Fruit fly (Drosophila melanogaster) whole organism, pupa: ENCODE measurements around the gene PpD3.
A peak's percentile ranks its signal among the peaks of the same experiment; 100 is the strongest.

Experiments used
- CG10348 ChIP-seq: fragments of 200-800 bp; sonication (Bioruptor generic); IDR thresholded peaks from 2 replicates; pipeline ENCODE4 v1.3.6; 2022; ENCODE audit warnings: missing biosample characterization, missing genetic modification characterization
- CG12605 ChIP-seq: fragments of 200-800 bp; sonication (Bioruptor generic); IDR thresholded peaks from 2 replicates; pipeline ENCODE4 v1.3.6; 2022; ENCODE audit warnings: missing biosample characterization, missing genetic modification characterization
- CG13204 ChIP-seq: fragments of 200-800 bp; sonication (Bioruptor generic); optimal IDR thresholded peaks from 2 replicates; lab custom pipeline; 2018; ENCODE audit warnings: missing biosample characterization, mild to moderate bottlenecking, missing genetic modification characterization, moderate library complexity
- CG14655 ChIP-seq: fragments of 200-800 bp; sonication (Bioruptor generic); optimal IDR thresholded peaks from 3 replicates; lab custom pipeline; 2017; ENCODE audit warnings: mild to moderate bottlenecking, missing biosample characterization, missing genetic modification reagents, missing genetic modification characterization
- CG15710 ChIP-seq: fragments of 200-800 bp; sonication (Bioruptor generic); optimal IDR thresholded peaks from 2 replicates; lab custom pipeline; 2018; ENCODE audit warnings: missing biosample characterization, mild to moderate bottlenecking, missing genetic modification characterization, moderate library complexity
- CG17806 ChIP-seq: fragments of 200-800 bp; sonication (Bioruptor generic); optimal IDR thresholded peaks from 2 replicates; lab custom pipeline; 2018; ENCODE audit warnings: missing biosample characterization, mild to moderate bottlenecking, missing genetic modification characterization, moderate library complexity
- CG32121 ChIP-seq: fragments of 200-800 bp; sonication (Bioruptor generic); IDR thresholded peaks from 2 replicates; pipeline ENCODE4 v1.3.6; 2022; ENCODE audit warnings: missing biosample characterization, missing genetic modification characterization
- CG34367 ChIP-seq: fragments of 200-800 bp; sonication (Bioruptor generic); optimal IDR thresholded peaks from 2 replicates; lab custom pipeline; 2018; ENCODE audit warnings: missing biosample characterization, mild to moderate bottlenecking, missing genetic modification characterization
- CG4496 ChIP-seq: fragments of 200-800 bp; sonication (Bioruptor generic); IDR thresholded peaks from 3 replicates; pipeline ENCODE4 v1.3.6; 2022; ENCODE audit warnings: missing biosample characterization, missing genetic modification characterization
- CG8159 ChIP-seq: fragments of 200-800 bp; sonication (Bioruptor generic); optimal IDR thresholded peaks from 3 replicates; lab custom pipeline; 2018; ENCODE audit warnings: missing biosample characterization, mild to moderate bottlenecking, missing genetic modification characterization, moderate library complexity
- CG8301 ChIP-seq: fragments of 200-800 bp; sonication (Bioruptor generic); optimal IDR thresholded peaks from 2 replicates; lab custom pipeline; 2018; ENCODE audit warnings: missing biosample characterization, mild to moderate bottlenecking, missing genetic modification characterization
- CG9948 ChIP-seq: fragments of 200-800 bp; sonication (Bioruptor generic); optimal IDR thresholded peaks from 2 replicates; lab custom pipeline; 2018; ENCODE audit warnings: missing biosample characterization, mild to moderate bottlenecking, missing genetic modification characterization, moderate library complexity
- D1 ChIP-seq: fragments of 200-800 bp; sonication (Bioruptor generic); optimal IDR thresholded peaks from 2 replicates; lab custom pipeline; 2018; ENCODE audit warnings: missing biosample characterization, mild to moderate bottlenecking, missing genetic modification characterization, moderate library complexity
- EcR ChIP-seq: fragments of 200-800 bp; sonication (Bioruptor generic); optimal IDR thresholded peaks from 3 replicates; lab custom pipeline; 2019; ENCODE audit warnings: missing biosample characterization, missing genetic modification characterization, mild to moderate bottlenecking, moderate library complexity, missing genetic modification reagents
- Ets98B ChIP-seq: fragments of 200-800 bp; sonication (Bioruptor generic); IDR thresholded peaks from 2 replicates; pipeline ENCODE4 v1.3.6; 2022; ENCODE audit warnings: missing biosample characterization, missing genetic modification characterization
- Pif1A ChIP-seq: fragments of 200-800 bp; sonication (Bioruptor generic); optimal IDR thresholded peaks from 3 replicates; lab custom pipeline; 2016; ENCODE audit warnings: missing biosample characterization, missing genetic modification characterization
- Pif1B ChIP-seq: fragments of 200-800 bp; sonication (Bioruptor generic); optimal IDR thresholded peaks from 3 replicates; lab custom pipeline; 2016; ENCODE audit warnings: missing biosample characterization, missing genetic modification characterization
- Snoo ChIP-seq: fragments of 200-800 bp; sonication (Bioruptor generic); optimal IDR thresholded peaks from 3 replicates; lab custom pipeline; 2017; ENCODE audit warnings: missing biosample characterization, mild to moderate bottlenecking, missing genetic modification characterization, inconsistent platforms
- fd96Ca ChIP-seq: fragments of 200-800 bp; sonication (Bioruptor generic); IDR thresholded peaks from 3 replicates; pipeline ENCODE4 v1.3.6; 2022; ENCODE audit warnings: missing biosample characterization, missing genetic modification characterization
- gl ChIP-seq: fragments of 200-800 bp; sonication (Bioruptor generic); optimal IDR thresholded peaks from 2 replicates; lab custom pipeline; 2018; ENCODE audit warnings: missing biosample characterization, mild to moderate bottlenecking, missing genetic modification characterization
- rn ChIP-seq: fragments of 200-800 bp; sonication (Bioruptor generic); IDR thresholded peaks from 2 replicates; pipeline ENCODE4 v1.3.6; 2022; ENCODE audit warnings: missing biosample characterization, missing genetic modification characterization

The PpD3 gene

DNA sequence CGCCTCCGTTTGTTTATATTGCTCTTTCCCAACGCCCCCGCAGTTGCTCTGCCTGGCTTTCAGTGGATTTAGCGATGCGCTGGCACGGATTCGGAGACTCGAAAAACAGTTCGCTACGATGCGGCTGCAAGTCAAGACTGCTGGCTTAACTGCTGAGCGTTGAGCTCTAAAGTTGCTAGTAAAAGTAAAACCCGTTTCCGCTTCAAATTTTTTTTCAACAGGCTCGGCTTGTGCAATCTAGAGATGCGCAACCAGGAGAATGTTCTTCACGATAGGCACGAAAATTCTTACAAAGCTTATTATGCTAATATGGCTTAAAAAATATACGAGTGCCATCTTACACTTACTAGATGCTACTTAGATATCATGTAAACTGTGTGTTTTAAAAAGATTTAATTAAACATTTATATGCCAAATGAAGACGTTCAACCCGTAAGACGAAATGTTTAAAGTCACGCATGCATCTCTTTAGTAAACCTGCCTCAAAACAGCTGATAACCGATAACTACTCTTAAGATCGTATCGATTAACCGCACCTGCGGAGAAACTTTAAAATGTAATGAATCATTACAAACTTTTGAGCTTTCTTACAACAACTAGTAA is 302 bp upstream of the PpD3 start, which contains the start of gene CG12948:
Gene CG12948 (minus strand): TSS at position 473 of the 603 bp plus-strand sequence.
- TF ChIP-seq CG4496 (GFP tag; lab: Robert Waterston, UW) (peak; percentile 47; the same call in 1 of the 3 replicates), Snoo (peak; percentile 55), CG12605 (GFP tag; lab: Robert Waterston, UW) (no peak), Ets98B (GFP tag; lab: Robert Waterston, UW) (peak; percentile 35; the same call in 1 of the 2 replicates), CG13204 (GFP tag; lab: Kevin White, UChicago) (no peak), EcR (GFP tag; lab: Kevin White, UChicago) (peak; percentile 51), CG17806 (peak; percentile 23), fd96Ca (GFP tag; lab: Robert Waterston, UW) (peak; percentile 7; the same call in 1 of the 3 replicates), D1 (tag; lab: Kevin White, UChicago) (no peak), CG10348 (GFP tag; lab: Robert Waterston, UW) (no peak), CG32121 (GFP tag; lab: Robert Waterston, UW) (peak; percentile 24; the same call in 1 of the 2 replicates), CG15710 (tag; lab: Kevin White, UChicago) (peak; percentile 53), CG8159 (no peak), CG34367 (tag; lab: Kevin White, UChicago) (no peak), CG14655 (GFP tag; lab: Kevin White, UChicago) (no peak), rn (GFP tag; lab: Robert Waterston, UW) (no peak), CG9948 (tag; lab: Kevin White, UChicago) (peak; percentile 24), CG8301 (tag; lab: Kevin White, UChicago) (no peak), Pif1A (GFP tag; lab: Kevin White, UChicago) (no peak), gl (tag; lab: Kevin White, UChicago) (peak; percentile 29)

DNA sequence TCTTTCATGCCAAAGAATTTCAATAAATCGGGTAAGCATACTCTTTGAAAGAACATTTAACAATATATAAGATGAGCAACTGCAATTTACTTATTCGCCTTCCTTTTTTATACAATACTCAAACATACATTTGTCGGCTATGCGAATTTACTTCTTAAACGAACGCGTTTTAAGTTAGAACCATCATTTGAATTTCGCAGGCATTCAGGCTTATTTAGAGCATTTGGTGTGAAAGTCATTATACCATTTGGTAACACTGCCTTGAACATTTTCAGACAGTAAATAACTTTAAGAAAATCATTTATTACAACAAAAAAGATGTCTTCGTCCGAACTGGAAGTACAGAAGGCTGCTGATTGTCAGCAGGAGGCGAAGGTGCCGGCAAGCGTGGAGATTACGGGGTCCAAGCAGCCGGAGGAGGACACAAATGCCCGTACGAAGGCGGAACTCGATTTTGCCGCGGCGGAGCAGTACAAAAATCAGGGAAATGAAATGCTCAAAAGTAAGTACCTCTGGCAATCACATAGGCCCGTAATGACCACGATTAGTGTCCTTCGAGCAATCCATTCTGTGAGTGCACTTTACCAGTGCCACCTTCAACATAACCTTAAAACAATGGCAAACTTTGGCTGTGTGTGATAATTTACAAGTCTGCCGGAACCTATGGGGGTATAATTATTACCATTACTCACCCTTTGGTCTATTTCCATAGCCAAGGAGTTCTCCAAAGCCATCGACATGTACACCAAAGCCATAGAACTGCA is 407 bp downstream of the PpD3 start:
- TF ChIP-seq Snoo, result no peak
- no peak for TF ChIP-seq CG8301 (tag; lab: Kevin White, UChicago)
- no peak for TF ChIP-seq Pif1A (GFP tag; lab: Kevin White, UChicago)
- no peak for TF ChIP-seq EcR (GFP tag; lab: Kevin White, UChicago)
- no peak for TF ChIP-seq gl (tag; lab: Kevin White, UChicago)
- TF ChIP-seq CG12605 (GFP tag; lab: Robert Waterston, UW), result no peak
- no peak for TF ChIP-seq CG34367 (tag; lab: Kevin White, UChicago)

DNA sequence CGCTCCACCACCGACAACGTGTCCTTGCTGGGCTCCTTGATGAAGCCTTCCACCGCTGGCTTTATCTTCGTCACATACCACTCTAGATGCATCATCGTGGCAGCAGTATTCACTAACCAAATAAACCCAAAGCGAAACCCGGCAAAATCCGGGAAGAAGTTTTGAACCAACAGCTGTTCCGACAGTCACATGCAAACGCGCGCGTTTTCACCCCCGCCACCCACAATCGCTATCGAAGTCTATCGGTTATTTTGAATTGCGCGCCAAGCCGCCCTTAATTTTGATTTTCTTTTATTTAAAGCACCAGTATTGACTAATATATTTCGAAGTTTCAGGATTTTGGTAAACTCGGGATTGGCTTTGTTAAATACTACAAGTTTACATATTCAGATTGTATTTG is 6.8 kb downstream of the PpD3 start, which contains the start of gene Tti1:
Gene Tti1 (minus strand): TSS at position 200 of the 400 bp plus-strand sequence.
- no peak for TF ChIP-seq CG8159
- no peak for TF ChIP-seq fd96Ca (GFP tag; lab: Robert Waterston, UW)
- no peak for TF ChIP-seq CG13204 (GFP tag; lab: Kevin White, UChicago)
- TF ChIP-seq rn (GFP tag; lab: Robert Waterston, UW), result no peak
- no peak for TF ChIP-seq Pif1B (GFP tag; lab: Kevin White, UChicago)
- TF ChIP-seq CG8301 (tag; lab: Kevin White, UChicago), result no peak
- no peak for TF ChIP-seq CG14655 (GFP tag; lab: Kevin White, UChicago)
- no peak for TF ChIP-seq Pif1A (GFP tag; lab: Kevin White, UChicago)
- no peak for TF ChIP-seq Ets98B (GFP tag; lab: Robert Waterston, UW)
- no peak for TF ChIP-seq CG34367 (tag; lab: Kevin White, UChicago)
- no peak for TF ChIP-seq D1 (tag; lab: Kevin White, UChicago)
- TF ChIP-seq CG32121 (GFP tag; lab: Robert Waterston, UW), result no peak
- TF ChIP-seq CG17806, result no peak
- TF ChIP-seq CG4496 (GFP tag; lab: Robert Waterston, UW), result no peak
- TF ChIP-seq CG9948 (tag; lab: Kevin White, UChicago), result no peak

DNA sequence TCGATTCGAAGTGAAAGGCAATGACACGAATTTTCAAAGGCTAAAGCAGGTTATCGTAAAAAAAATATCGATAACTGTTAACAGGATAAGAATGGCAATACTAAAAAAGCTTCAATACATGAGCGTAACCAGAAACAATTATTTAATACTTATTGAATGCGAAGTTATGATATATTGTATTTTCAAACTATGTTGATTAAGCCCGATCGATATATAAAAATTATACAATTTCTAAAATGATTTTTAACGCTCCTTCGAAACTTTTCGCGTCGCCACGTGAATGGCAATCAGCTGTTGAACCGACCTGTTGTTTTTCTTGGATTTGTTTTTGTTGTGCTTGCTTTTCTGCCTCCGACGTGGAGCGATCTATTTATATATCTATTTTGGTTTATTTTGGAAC is 8.5 kb downstream of the PpD3 start, which contains the start of the genes Alg12 and Rpt3R:
Gene Alg12 (plus strand): TSS at position 305 of the 400 bp plus-strand sequence.
Gene Rpt3R (minus strand): TSS at position 324 of the 400 bp plus-strand sequence.
- TF ChIP-seq fd96Ca (GFP tag; lab: Robert Waterston, UW) (no peak), CG15710 (tag; lab: Kevin White, UChicago) (no peak), Pif1A (GFP tag; lab: Kevin White, UChicago) (no peak), CG4496 (GFP tag; lab: Robert Waterston, UW) (no peak), CG10348 (GFP tag; lab: Robert Waterston, UW) (no peak), EcR (GFP tag; lab: Kevin White, UChicago) (peak; percentile 54), CG17806 (no peak)

DNA sequence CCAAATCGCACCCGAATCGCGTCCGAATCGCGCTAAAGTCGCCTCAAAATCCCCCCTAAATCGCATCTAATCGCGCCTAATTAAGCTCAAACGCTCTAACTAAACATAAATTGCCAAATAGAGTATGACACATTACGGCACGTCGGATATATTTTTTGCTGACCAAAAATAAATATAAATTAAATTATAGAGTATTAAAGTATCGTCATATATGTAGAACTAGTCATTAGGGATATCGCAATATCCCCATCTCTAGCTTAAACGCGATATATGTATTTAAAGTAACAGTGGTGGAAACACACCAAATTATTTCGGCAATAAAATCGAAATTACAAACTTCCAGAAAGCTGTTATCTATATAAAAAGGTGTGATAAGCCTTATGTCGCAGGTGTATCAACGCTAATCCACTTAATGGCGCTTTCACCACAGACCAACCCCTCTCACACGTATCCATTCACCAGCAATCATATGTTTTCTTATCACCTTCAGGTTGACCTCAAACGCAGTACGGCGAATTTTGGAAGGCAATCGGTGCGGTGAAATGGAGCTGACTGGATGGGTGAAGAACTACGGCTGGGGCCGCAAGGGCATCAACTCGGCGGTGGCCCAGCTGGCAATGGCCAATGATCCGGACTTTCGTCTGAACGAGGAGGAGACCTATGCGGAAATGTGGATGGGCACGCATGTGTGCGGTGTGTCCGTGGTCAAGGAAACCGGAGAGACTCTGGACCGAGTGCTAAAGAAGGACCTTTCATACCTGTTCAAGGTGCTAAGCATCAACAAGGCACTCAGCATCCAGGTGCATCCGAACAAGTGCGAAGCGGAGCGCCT is 11.9 kb downstream of the PpD3 start, which contains the start of gene Mpi:
Gene Mpi (plus strand): TSS at position 263 of the 832 bp plus-strand sequence.
- no peak for TF ChIP-seq CG12605 (GFP tag; lab: Robert Waterston, UW)
- peak; percentile 18 for TF ChIP-seq CG17806
- peak; percentile 33 for TF ChIP-seq Snoo
- peak; percentile 64 for TF ChIP-seq EcR (GFP tag; lab: Kevin White, UChicago)
- TF ChIP-seq Ets98B (GFP tag; lab: Robert Waterston, UW), result no peak
- peak; percentile 35; the same call in 1 of the 3 replicates for TF ChIP-seq CG4496 (GFP tag; lab: Robert Waterston, UW)
